Fruit fly (Drosophila melanogaster): Measurements from ENCODE around the gene MESR6.

dm6 chr3L:19074673-19075402 lies 17.6 kb upstream of the MESR6 start:
- TF ChIP-seq Dfd (GFP tag; optimal IDR thresholded peaks at IDR 0.05) (no peak), Mio (GFP tag; optimal IDR thresholded peaks at IDR 0.05) (no peak), CG32264 (GFP tag; optimal IDR thresholded peaks at IDR 0.05) (no peak), sage (GFP tag; optimal IDR thresholded peaks at IDR 0.05) (no peak)
